Fruit fly (Drosophila melanogaster): ENCODE results near the gene Fim.
A peak's percentile ranks its signal among the peaks of the same experiment; 100 is the strongest.

The Fim gene

DNA sequence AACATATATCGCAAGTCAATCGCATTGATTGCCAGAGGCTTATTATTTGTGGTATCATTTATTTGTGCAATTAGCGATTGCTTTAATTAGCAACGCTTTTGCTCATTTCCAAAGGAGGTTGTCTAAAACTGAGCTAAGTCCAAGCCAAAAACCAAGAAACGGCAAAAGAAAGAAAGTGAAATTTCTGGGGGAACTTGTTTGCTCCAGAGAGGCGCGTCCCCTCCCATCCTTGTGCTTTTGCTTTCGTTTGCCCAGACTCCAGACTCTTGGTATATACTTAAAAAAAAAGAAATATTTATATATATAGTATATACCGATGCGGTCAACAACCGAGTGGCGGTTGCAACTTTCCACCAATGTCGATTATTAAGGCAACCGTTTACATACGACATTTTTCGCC is 47.6 kb downstream of the Fim start:
- no peak for TF ChIP-seq CG4496 (GFP tag; IDR thresholded peaks at IDR 0.05)
- TF ChIP-seq CG14655 (GFP tag; optimal IDR thresholded peaks at IDR 0.05) = peak; percentile 24

DNA sequence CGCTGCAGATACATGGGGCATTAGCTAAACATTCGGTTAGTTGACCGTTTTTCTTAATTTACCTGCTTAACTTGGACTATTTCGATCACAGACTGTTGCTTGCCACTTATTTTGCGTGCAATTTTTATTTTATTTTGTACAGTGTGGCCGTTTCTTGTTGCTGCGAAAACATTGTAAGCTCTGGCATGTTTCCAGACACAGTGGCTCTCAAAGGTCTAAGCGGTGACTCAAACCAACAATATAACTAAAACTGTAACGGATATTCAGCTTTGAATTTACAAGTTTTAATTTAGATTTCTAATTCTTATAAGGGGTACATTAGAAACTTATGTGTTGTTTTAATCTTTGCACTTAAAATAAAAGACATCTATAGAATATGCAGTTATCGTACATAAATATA is 52.4 kb downstream of the Fim start, which contains the start of gene CG8675:
Gene CG8675 (minus strand): TSS at position 177 of the 400 bp plus-strand sequence.
- no peak for TF ChIP-seq CG4496 (GFP tag; IDR thresholded peaks at IDR 0.05)
- no peak for TF ChIP-seq Pif1B (GFP tag; optimal IDR thresholded peaks at IDR 0.05)
- TF ChIP-seq gl (tag; optimal IDR thresholded peaks at IDR 0.05) = no peak
- no peak for TF ChIP-seq CG10348 (GFP tag; IDR thresholded peaks at IDR 0.05)
- no peak for TF ChIP-seq CG8301 (tag; optimal IDR thresholded peaks at IDR 0.05)
- TF ChIP-seq Ets98B (GFP tag; IDR thresholded peaks at IDR 0.05) = no peak
- no peak for TF ChIP-seq CG15710 (tag; optimal IDR thresholded peaks at IDR 0.05)
- no peak for TF ChIP-seq rn (GFP tag; IDR thresholded peaks at IDR 0.05)
- no peak for TF ChIP-seq D1 (tag; optimal IDR thresholded peaks at IDR 0.05)
- no peak for TF ChIP-seq CG32121 (GFP tag; IDR thresholded peaks at IDR 0.05)
- TF ChIP-seq fd96Ca (GFP tag; IDR thresholded peaks at IDR 0.05) = no peak
- TF ChIP-seq CG14655 (GFP tag; optimal IDR thresholded peaks at IDR 0.05) = no peak
- no peak for TF ChIP-seq Pif1A (GFP tag; optimal IDR thresholded peaks at IDR 0.05)
- TF ChIP-seq CG9948 (tag; optimal IDR thresholded peaks at IDR 0.05) = no peak

DNA sequence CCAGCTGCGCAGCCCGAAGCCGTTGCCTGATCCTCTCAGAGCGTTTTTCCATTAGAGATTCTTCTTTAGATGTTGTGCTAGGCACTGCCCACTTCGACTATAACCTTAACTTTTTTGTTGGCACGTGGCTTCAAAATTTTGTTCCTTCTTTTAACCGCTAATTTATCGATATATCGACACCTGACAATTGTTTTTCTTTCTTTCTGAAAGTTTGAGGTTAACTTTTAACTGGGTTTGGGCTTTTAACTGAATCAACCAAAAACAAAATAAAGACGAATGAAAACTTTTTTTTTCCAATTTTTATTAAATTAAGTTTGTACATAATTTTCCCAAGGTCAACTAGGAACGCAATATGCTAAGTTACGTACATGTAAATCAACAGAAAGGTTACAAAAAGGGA is 54.8 kb downstream of the Fim start, which contains the start of gene CG42854:
Gene CG42854 (minus strand): TSS at position 101 of the 400 bp plus-strand sequence.
- no peak for TF ChIP-seq CG34367 (tag; optimal IDR thresholded peaks at IDR 0.05)
- TF ChIP-seq gl (tag; optimal IDR thresholded peaks at IDR 0.05) = no peak
- no peak for TF ChIP-seq CG17806 (tag; optimal IDR thresholded peaks at IDR 0.05)
- TF ChIP-seq CG9948 (tag; optimal IDR thresholded peaks at IDR 0.05) = no peak
- TF ChIP-seq fd96Ca (GFP tag; IDR thresholded peaks at IDR 0.05) = no peak
- TF ChIP-seq CG8301 (tag; optimal IDR thresholded peaks at IDR 0.05) = no peak
- no peak for TF ChIP-seq CG13204 (GFP tag; optimal IDR thresholded peaks at IDR 0.05)
- no peak for TF ChIP-seq D1 (tag; optimal IDR thresholded peaks at IDR 0.05)
- no peak for TF ChIP-seq CG10348 (GFP tag; IDR thresholded peaks at IDR 0.05)
- TF ChIP-seq Snoo (tag; optimal IDR thresholded peaks at IDR 0.05) = no peak
- TF ChIP-seq rn (GFP tag; IDR thresholded peaks at IDR 0.05) = no peak
- no peak for TF ChIP-seq CG14655 (GFP tag; optimal IDR thresholded peaks at IDR 0.05)
- TF ChIP-seq EcR (GFP tag; optimal IDR thresholded peaks at IDR 0.05) = no peak
- no peak for TF ChIP-seq CG8159 (tag; optimal IDR thresholded peaks at IDR 0.05)
- no peak for TF ChIP-seq Pif1B (GFP tag; optimal IDR thresholded peaks at IDR 0.05)
- no peak for TF ChIP-seq Ets98B (GFP tag; IDR thresholded peaks at IDR 0.05)
- no peak for TF ChIP-seq CG15710 (tag; optimal IDR thresholded peaks at IDR 0.05)

DNA sequence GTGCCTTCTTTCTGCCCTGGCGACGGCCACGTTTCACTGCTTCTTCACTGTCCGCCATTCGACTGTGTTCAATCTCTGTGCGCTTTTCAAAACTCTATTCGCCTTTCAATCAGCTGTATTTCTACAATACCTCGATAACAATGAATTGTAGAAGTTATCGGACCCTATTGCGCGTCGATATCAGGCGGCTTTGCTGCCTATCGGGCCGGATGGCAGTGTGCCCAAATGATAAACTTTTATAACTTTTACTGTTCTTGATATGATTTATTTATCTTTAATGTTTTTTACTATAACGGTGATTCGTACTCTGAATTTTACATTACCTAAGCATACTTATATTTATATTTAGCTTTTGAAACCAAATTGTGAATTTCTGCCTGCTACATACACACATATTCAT is 56.9 kb downstream of the Fim start, which contains the start of gene CG8915:
Gene CG8915 (minus strand): TSS at position 148 of the 400 bp plus-strand sequence.
- TF ChIP-seq Ets98B (GFP tag; IDR thresholded peaks at IDR 0.05) (no peak), fd96Ca (GFP tag; IDR thresholded peaks at IDR 0.05) (no peak), rn (GFP tag; IDR thresholded peaks at IDR 0.05) (no peak), CG13204 (GFP tag; optimal IDR thresholded peaks at IDR 0.05) (no peak), CG4496 (GFP tag; IDR thresholded peaks at IDR 0.05) (no peak), gl (tag; optimal IDR thresholded peaks at IDR 0.05) (no peak), CG17806 (tag; optimal IDR thresholded peaks at IDR 0.05) (no peak), CG8301 (tag; optimal IDR thresholded peaks at IDR 0.05) (no peak), CG10348 (GFP tag; IDR thresholded peaks at IDR 0.05) (no peak), CG15710 (tag; optimal IDR thresholded peaks at IDR 0.05) (no peak), CG9948 (tag; optimal IDR thresholded peaks at IDR 0.05) (no peak), CG32121 (GFP tag; IDR thresholded peaks at IDR 0.05) (no peak)

DNA sequence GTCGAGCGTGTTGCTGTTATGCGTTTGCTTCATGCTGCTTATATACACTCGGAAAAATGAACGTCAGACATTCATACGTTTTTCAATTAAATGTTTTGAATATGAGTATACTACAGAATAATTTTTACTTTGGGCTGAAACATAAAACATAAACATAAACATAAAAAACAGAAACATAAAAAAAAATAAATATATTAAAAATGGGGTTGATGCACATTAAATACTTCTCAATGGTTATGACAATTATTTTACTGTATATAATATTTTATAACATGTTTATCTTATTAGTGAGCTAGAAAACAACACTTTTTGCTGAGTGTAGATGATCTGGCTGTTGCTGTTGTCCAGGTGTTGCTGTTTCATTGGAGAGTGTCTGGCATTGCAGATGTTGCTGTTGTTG is 64.3 kb downstream of the Fim start:
- TF ChIP-seq CG32121 (GFP tag; IDR thresholded peaks at IDR 0.05) (peak; percentile 69; the same call in 1 of the 2 replicates), Snoo (tag; optimal IDR thresholded peaks at IDR 0.05) (no peak), rn (GFP tag; IDR thresholded peaks at IDR 0.05) (0 out of 2 replicates have a peak, but pooled peaks have one; percentile 11), CG17806 (tag; optimal IDR thresholded peaks at IDR 0.05) (peak; percentile 72), CG13204 (GFP tag; optimal IDR thresholded peaks at IDR 0.05) (peak; percentile 35), CG8301 (tag; optimal IDR thresholded peaks at IDR 0.05) (peak; percentile 76), Pif1A (GFP tag; optimal IDR thresholded peaks at IDR 0.05) (peak; percentile 51), CG10348 (GFP tag; IDR thresholded peaks at IDR 0.05) (no peak), fd96Ca (GFP tag; IDR thresholded peaks at IDR 0.05) (no peak), CG34367 (tag; optimal IDR thresholded peaks at IDR 0.05) (peak; percentile 55), CG12605 (GFP tag; IDR thresholded peaks at IDR 0.05) (peak; percentile 36; the same call in 1 of the 2 replicates), D1 (tag; optimal IDR thresholded peaks at IDR 0.05) (peak; percentile 53), CG4496 (GFP tag; IDR thresholded peaks at IDR 0.05) (peak; percentile 52), CG9948 (tag; optimal IDR thresholded peaks at IDR 0.05) (peak; percentile 79), CG14655 (GFP tag; optimal IDR thresholded peaks at IDR 0.05) (peak; percentile 83), CG15710 (tag; optimal IDR thresholded peaks at IDR 0.05) (peak; percentile 72), gl (tag; optimal IDR thresholded peaks at IDR 0.05) (no peak), Pif1B (GFP tag; optimal IDR thresholded peaks at IDR 0.05) (peak; percentile 45), Ets98B (GFP tag; IDR thresholded peaks at IDR 0.05) (peak; percentile 30; the same call in 1 of the 2 replicates), EcR (GFP tag; optimal IDR thresholded peaks at IDR 0.05) (no peak), CG8159 (tag; optimal IDR thresholded peaks at IDR 0.05) (peak; percentile 77)

DNA sequence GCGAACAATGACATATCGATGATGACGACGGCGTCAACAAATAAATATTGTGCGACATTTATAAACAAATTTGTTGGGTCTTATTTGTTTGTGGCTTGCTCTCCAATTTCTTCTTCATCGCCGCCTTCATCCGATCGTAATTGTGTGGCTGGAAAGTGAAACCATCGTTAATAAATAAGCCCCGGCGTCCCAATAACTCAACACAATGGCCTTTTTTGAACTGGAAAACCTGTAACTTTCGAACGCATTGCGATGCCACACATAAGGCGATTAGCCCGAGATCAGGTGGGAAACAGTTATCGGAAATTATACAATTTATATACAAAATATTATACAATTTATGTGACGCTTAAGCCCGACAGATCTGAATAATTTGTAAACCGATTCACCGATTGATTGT is 65.3 kb downstream of the Fim start:
- TF ChIP-seq Snoo (tag; optimal IDR thresholded peaks at IDR 0.05) (no peak), CG8301 (tag; optimal IDR thresholded peaks at IDR 0.05) (no peak), CG8159 (tag; optimal IDR thresholded peaks at IDR 0.05) (no peak), CG32121 (GFP tag; IDR thresholded peaks at IDR 0.05) (no peak), CG17806 (tag; optimal IDR thresholded peaks at IDR 0.05) (no peak), gl (tag; optimal IDR thresholded peaks at IDR 0.05) (no peak), CG15710 (tag; optimal IDR thresholded peaks at IDR 0.05) (no peak), CG9948 (tag; optimal IDR thresholded peaks at IDR 0.05) (no peak), CG34367 (tag; optimal IDR thresholded peaks at IDR 0.05) (no peak), CG12605 (GFP tag; IDR thresholded peaks at IDR 0.05) (no peak), D1 (tag; optimal IDR thresholded peaks at IDR 0.05) (no peak), CG4496 (GFP tag; IDR thresholded peaks at IDR 0.05) (no peak), CG10348 (GFP tag; IDR thresholded peaks at IDR 0.05) (no peak), CG14655 (GFP tag; optimal IDR thresholded peaks at IDR 0.05) (no peak), Pif1A (GFP tag; optimal IDR thresholded peaks at IDR 0.05) (no peak), CG13204 (GFP tag; optimal IDR thresholded peaks at IDR 0.05) (no peak)

All from whole organism, pupa.